Worm (Caenorhabditis elegans): ENCODE results near the gene dct-17.

DNA sequence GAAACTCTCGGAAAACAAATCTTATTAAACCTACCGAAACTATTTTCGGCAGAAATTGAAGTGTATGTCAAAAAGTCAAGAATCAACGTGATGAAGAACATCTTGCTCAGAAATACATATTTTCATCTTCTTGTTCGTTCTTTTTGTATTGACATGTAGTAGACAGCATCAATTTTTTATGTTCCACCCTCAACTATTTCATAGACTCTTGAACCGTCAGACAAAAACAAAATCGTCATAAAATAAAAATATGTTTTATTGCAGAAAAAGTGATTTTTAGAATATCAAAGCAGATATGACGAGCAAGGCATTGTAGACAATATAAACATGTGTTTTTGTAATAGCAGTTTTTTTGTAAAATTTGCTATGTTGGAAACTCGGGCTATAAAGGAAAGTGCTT lies 5.8 kb downstream of the dct-17 start, which contains the start of gene F35E12.2:
- TF ChIP-seq lin-39 (tag; optimal IDR thresholded peaks at IDR 0.05) = no peak
- TF ChIP-seq unc-39 (tag; optimal IDR thresholded peaks at IDR 0.05) = no peak
- no peak for TF ChIP-seq nhr-11 (tag; optimal IDR thresholded peaks at IDR 0.05)
- TF ChIP-seq ceh-82 (tag; optimal IDR thresholded peaks at IDR 0.05) = no peak
- TF ChIP-seq nhr-23 (tag; optimal IDR thresholded peaks at IDR 0.05) = no peak
- no peak for TF ChIP-seq C34F6.9 (tag; optimal IDR thresholded peaks at IDR 0.05)
